Fruit fly (Drosophila melanogaster) whole organism, adult: ENCODE results near the gene CG31493.

ENCODE experiments used
- CG11617 ChIP-seq: fragments of 200-800 bp; sonication (Bioruptor generic); optimal IDR thresholded peaks from 2 replicates; lab custom pipeline; 2017; ENCODE audit warnings: mild to moderate bottlenecking, missing biosample characterization, missing genetic modification reagents, missing genetic modification characterization
- CG12768 ChIP-seq: fragments of 200-800 bp; sonication (Bioruptor generic); optimal IDR thresholded peaks from 2 replicates; lab custom pipeline; 2017; ENCODE audit warnings: missing biosample characterization, missing genetic modification characterization, mild to moderate bottlenecking, moderate library complexity, missing genetic modification reagents
- CG14711 ChIP-seq: fragments of 200-800 bp; sonication (Bioruptor generic); optimal IDR thresholded peaks from 2 replicates; lab custom pipeline; 2018; ENCODE audit warnings: missing biosample characterization, mild to moderate bottlenecking, missing genetic modification characterization, moderate library complexity
- CG1620 ChIP-seq: fragments of 200-800 bp; sonication (Bioruptor generic); optimal IDR thresholded peaks from 2 replicates; lab custom pipeline; 2016; ENCODE audit warnings: missing biosample characterization, missing genetic modification characterization
- CG33017 ChIP-seq: fragments of 200-800 bp; sonication (Bioruptor generic); optimal IDR thresholded peaks from 2 replicates; lab custom pipeline; 2018; ENCODE audit warnings: missing biosample characterization, mild to moderate bottlenecking, missing genetic modification characterization, moderate library complexity
- CG5204 ChIP-seq: fragments of 200-800 bp; sonication (Bioruptor generic); optimal IDR thresholded peaks from 2 replicates; lab custom pipeline; 2016; ENCODE audit warnings: missing biosample characterization, missing genetic modification characterization
- CG7045 ChIP-seq: fragments of 200-800 bp; sonication (Bioruptor generic); optimal IDR thresholded peaks from 2 replicates; lab custom pipeline; 2017; ENCODE audit warnings: missing biosample characterization, mild to moderate bottlenecking, missing genetic modification characterization
- CG7101 ChIP-seq: fragments of 200-800 bp; sonication (Bioruptor generic); optimal IDR thresholded peaks from 2 replicates; lab custom pipeline; 2018; ENCODE audit warnings: missing biosample characterization, mild to moderate bottlenecking, missing genetic modification characterization, moderate library complexity
- Clk ChIP-seq: fragments of 200-800 bp; sonication (Bioruptor generic); optimal IDR thresholded peaks from 2 replicates; lab custom pipeline; 2017; ENCODE audit warnings: missing biosample characterization, missing genetic modification characterization
- Crg-1 ChIP-seq: fragments of 200-800 bp; sonication (Bioruptor generic); optimal IDR thresholded peaks from 2 replicates; lab custom pipeline; 2016; ENCODE audit warnings: missing biosample characterization, missing genetic modification characterization
- Hr96 ChIP-seq: fragments of 200-800 bp; sonication (Bioruptor generic); optimal IDR thresholded peaks from 2 replicates; lab custom pipeline; 2016; ENCODE audit warnings: missing biosample characterization, missing genetic modification characterization
- Mnt ChIP-seq: fragments of 200-800 bp; sonication (Bioruptor generic); optimal IDR thresholded peaks from 2 replicates; lab custom pipeline; 2016; ENCODE audit warnings: missing biosample characterization, mild to moderate bottlenecking, missing genetic modification characterization
- bab1 ChIP-seq: fragments of 200-800 bp; sonication (Bioruptor generic); optimal IDR thresholded peaks from 3 replicates; lab custom pipeline; 2019; ENCODE audit warnings: missing biosample characterization, mild to moderate bottlenecking, missing genetic modification characterization, moderate library complexity
- cic ChIP-seq: fragments of 200-800 bp; sonication (Bioruptor generic); optimal IDR thresholded peaks from 2 replicates; lab custom pipeline; 2017; ENCODE audit warnings: missing biosample characterization, mild to moderate bottlenecking, missing genetic modification characterization, moderate library complexity
- cnc ChIP-seq, 2 experiments: fragments of >200 bp; optimal IDR thresholded peaks; 2 replicates each; lab custom pipeline; 2017
- kay ChIP-seq: fragments of 200-800 bp; sonication (Bioruptor generic); peaks from one replicate; lab custom pipeline; 2016; ENCODE audit warnings: missing biosample characterization, missing genetic modification characterization, borderline replicate concordance
- ovo ChIP-seq: fragments of 200-800 bp; sonication (Bioruptor generic); optimal IDR thresholded peaks from 2 replicates; lab custom pipeline; 2016; ENCODE audit warnings: missing biosample characterization, missing genetic modification characterization
- pad ChIP-seq: fragments of 200-800 bp; sonication (Bioruptor generic); optimal IDR thresholded peaks from 3 replicates; lab custom pipeline; 2017; ENCODE audit warnings: missing biosample characterization, missing genetic modification characterization, mild to moderate bottlenecking, moderate library complexity, missing genetic modification reagents
- tj ChIP-seq: fragments of 200-800 bp; sonication (Bioruptor generic); optimal IDR thresholded peaks from 3 replicates; lab custom pipeline; 2017; ENCODE audit warnings: missing biosample characterization, mild to moderate bottlenecking, missing genetic modification characterization, moderate library complexity
- toe ChIP-seq: fragments of 200-800 bp; sonication (Bioruptor generic); optimal IDR thresholded peaks from 2 replicates; lab custom pipeline; 2016; ENCODE audit warnings: missing biosample characterization, missing genetic modification characterization

Gene CG31493

dm6 chr3R:7130827-7131226 is 533 bp upstream of the CG31493 start:
- TF ChIP-seq toe (GFP tag; lab: Kevin White, UChicago) (no peak), bab1 (peak; percentile 11)

- TF ChIP-seq ovo (no peak), CG14711 (no peak), CG11617 (GFP tag; lab: Kevin White, UChicago) (no peak), pad (GFP tag; lab: Kevin White, UChicago) (no peak), cic (GFP tag; lab: Kevin White, UChicago) (no peak), CG7045 (GFP tag; lab: Kevin White, UChicago) (no peak), toe (GFP tag; lab: Kevin White, UChicago) (no peak), Hr96 (no peak), CG5204 (GFP tag; lab: Kevin White, UChicago) (no peak), CG1620 (GFP tag; lab: Kevin White, UChicago) (no peak), tj (GFP tag; lab: Kevin White, UChicago) (no peak), Clk (GFP tag; lab: Kevin White, UChicago) (no peak), CG33017 (tag; lab: Kevin White, UChicago) (no peak), CG12768 (GFP tag; lab: Kevin White, UChicago) (no peak), CG7101 (tag; lab: Kevin White, UChicago) (no peak)
Observed at dm6 chr3R:7134715-7135505, 3.5 kb downstream of the CG31493 start.

DNA sequence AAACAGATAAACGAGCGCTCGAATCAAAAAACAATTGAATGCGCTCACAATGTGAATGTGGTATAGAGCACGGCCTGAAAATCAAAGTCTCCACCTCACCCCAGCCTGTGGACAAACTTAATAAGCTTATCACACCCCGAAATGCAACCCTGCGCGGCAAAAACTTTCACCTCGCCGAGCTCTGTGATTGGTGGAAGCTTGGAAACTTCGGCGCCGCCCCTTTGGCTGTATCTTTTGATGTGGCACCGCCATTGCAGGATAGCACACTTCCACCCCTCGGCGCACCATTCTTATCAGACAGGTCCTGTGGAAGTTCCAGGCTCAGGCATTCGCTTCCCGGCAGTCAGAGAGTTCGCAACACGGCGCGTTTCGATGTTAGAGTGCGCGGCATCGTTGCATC is 4.5 kb downstream of the CG31493 start, which contains the start of gene Fer1:
Fer1 (plus strand) TSS at position 326 of the 400 bp plus-strand sequence.
- TF ChIP-seq Clk (GFP tag; lab: Kevin White, UChicago), result no peak
- no peak for TF ChIP-seq cic (GFP tag; lab: Kevin White, UChicago)
- TF ChIP-seq CG5204 (GFP tag; lab: Kevin White, UChicago), result no peak
- TF ChIP-seq pad (GFP tag; lab: Kevin White, UChicago), result no peak
- TF ChIP-seq bab1, result no peak
- no peak for TF ChIP-seq ovo
- TF ChIP-seq cnc (optimal IDR thresholded peaks at IDR 0.05; lab: Kevin White, UChicago), result no peak
- TF ChIP-seq Crg-1 (GFP tag; lab: Kevin White, UChicago), result no peak
- TF ChIP-seq CG7045 (GFP tag; lab: Kevin White, UChicago), result no peak
- TF ChIP-seq CG33017 (tag; lab: Kevin White, UChicago), result no peak
- no peak for TF ChIP-seq tj (GFP tag; lab: Kevin White, UChicago)

DNA sequence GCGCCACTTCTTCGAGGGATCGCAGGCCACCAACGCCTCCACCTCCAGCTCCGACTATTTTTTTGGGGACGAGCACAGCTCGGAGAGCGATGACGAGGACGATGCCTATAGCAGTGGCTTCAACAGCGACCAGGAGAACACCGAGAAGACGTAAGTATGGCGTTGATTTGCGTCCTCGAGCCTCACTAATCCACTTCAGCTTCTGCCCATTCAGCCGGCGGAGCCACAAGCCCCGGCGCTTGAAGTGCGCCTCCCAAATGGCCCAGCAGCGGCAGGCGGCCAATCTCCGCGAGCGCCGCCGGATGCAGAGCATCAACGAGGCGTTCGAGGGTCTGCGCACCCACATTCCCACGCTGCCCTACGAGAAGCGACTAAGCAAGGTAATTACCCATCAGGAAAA is 5.8 kb downstream of the CG31493 start:
- no peak for TF ChIP-seq pad (GFP tag; lab: Kevin White, UChicago)
- no peak for TF ChIP-seq CG33017 (tag; lab: Kevin White, UChicago)
- TF ChIP-seq Hr96, result no peak
- no peak for TF ChIP-seq bab1
- TF ChIP-seq tj (GFP tag; lab: Kevin White, UChicago), result no peak
- TF ChIP-seq Crg-1 (GFP tag; lab: Kevin White, UChicago), result no peak
- TF ChIP-seq CG14711, result no peak
- TF ChIP-seq cnc (optimal IDR thresholded peaks at IDR 0.05; lab: Kevin White, UChicago), result no peak
- TF ChIP-seq CG11617 (GFP tag; lab: Kevin White, UChicago), result no peak
- no peak for TF ChIP-seq CG5204 (GFP tag; lab: Kevin White, UChicago)
- TF ChIP-seq CG1620 (GFP tag; lab: Kevin White, UChicago), result no peak
- TF ChIP-seq cic (GFP tag; lab: Kevin White, UChicago), result no peak
- TF ChIP-seq Clk (GFP tag; lab: Kevin White, UChicago), result no peak
- no peak for TF ChIP-seq Mnt
- no peak for TF ChIP-seq toe (GFP tag; lab: Kevin White, UChicago)
- TF ChIP-seq CG7045 (GFP tag; lab: Kevin White, UChicago), result no peak
- no peak for TF ChIP-seq ovo
- TF ChIP-seq kay, result no peak
- TF ChIP-seq CG7101 (tag; lab: Kevin White, UChicago), result no peak
- TF ChIP-seq CG12768 (GFP tag; lab: Kevin White, UChicago), result no peak

dm6 chr3R:7138058-7138457 is 6.7 kb downstream of the CG31493 start:
- no peak for TF ChIP-seq CG7045 (GFP tag; lab: Kevin White, UChicago)
- TF ChIP-seq tj (GFP tag; lab: Kevin White, UChicago), result no peak
- TF ChIP-seq bab1, result no peak
- TF ChIP-seq Mnt, result no peak
- no peak for TF ChIP-seq cnc (optimal IDR thresholded peaks at IDR 0.05; lab: Kevin White, UChicago)
- TF ChIP-seq Crg-1 (GFP tag; lab: Kevin White, UChicago), result no peak
- no peak for TF ChIP-seq Hr96

DNA sequence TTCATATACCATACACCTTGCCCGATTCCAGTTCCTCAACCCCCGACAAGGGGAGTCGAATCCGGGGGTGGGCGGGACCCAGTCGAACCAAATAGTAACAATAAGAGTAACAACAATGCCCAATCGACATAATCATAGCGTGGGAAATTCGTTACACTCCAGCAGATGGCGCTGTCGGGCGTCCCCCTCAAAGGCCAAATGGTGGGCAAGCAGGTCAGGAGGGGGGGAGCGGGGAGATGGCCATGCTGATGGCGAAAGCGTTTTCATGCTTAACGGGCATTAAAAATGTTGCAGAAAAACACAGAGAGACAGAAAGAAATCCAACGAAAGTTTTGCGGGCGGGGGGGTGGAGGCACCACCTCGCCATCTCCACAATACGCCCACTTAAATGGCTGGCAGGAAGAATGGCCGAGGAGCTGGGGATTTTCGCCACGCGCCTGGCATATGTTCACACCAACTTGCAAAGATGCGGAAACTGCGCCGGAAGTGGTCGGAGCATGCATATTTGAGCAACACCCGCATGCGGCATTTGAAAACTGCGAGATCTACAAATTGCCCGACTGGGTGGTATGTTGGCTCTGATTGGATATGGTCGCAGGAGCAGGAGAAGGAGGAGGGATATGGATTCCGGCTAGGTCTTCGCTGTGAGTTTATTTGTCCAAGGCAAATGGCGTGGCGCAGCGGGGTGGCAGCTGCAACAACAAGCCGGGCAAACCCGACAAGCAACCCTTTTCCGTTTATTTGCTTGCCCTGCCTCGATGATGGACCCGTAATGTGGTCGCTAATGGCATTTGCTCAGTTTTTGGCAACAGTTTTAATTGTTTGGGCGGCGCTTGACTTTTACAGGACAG is 8.1 kb downstream of the CG31493 start:
- TF ChIP-seq kay, result no peak
- TF ChIP-seq pad (GFP tag; lab: Kevin White, UChicago), result no peak
- TF ChIP-seq CG33017 (tag; lab: Kevin White, UChicago), result no peak
- no peak for TF ChIP-seq Crg-1 (GFP tag; lab: Kevin White, UChicago)
- TF ChIP-seq tj (GFP tag; lab: Kevin White, UChicago), result no peak
- TF ChIP-seq Clk (GFP tag; lab: Kevin White, UChicago), result no peak
- no peak for TF ChIP-seq bab1
- no peak for TF ChIP-seq Hr96
- no peak for TF ChIP-seq CG1620 (GFP tag; lab: Kevin White, UChicago)
- no peak for TF ChIP-seq CG14711
- no peak for TF ChIP-seq ovo
- no peak for TF ChIP-seq Mnt
